Worm (Caenorhabditis elegans): Measurements from ENCODE around the gene srg-31.
A peak's percentile ranks its signal among the peaks of the same experiment; 100 is the strongest.

Gene srg-31

ce11 chrV:6993999-6994398 is 40.3 kb upstream of the srg-31 start (continued):
- TF ChIP-seq nfya-1 (tag; optimal IDR thresholded peaks at IDR 0.05; ENCODE audit: borderline replicate concordance, insufficient read depth) (no peak), hsf-1 (GFP tag; IDR thresholded peaks at IDR 0.05) (no peak), aptf-3 (GFP tag; IDR thresholded peaks at IDR 0.05) (no peak), ztf-22 (GFP tag; optimal IDR thresholded peaks at IDR 0.05) (no peak), egrh-3 (GFP tag; IDR thresholded peaks at IDR 0.05) (no peak), attf-5 (GFP tag; optimal IDR thresholded peaks at IDR 0.05) (peak; percentile 22)

ce11 chrV:6991771-6992170 is 38.1 kb upstream of the srg-31 start, which contains the start of gene nhr-162:
Gene nhr-162 (minus strand): TSS chrV:6991871.
- TF ChIP-seq nhr-179 (tag; optimal IDR thresholded peaks at IDR 0.05) (no peak), Y79H2A.3 (GFP tag; conservative IDR thresholded peaks at IDR 0.05) (no peak), let-607 (tag; optimal IDR thresholded peaks at IDR 0.05) (no peak), mes-4 (tag; optimal IDR thresholded peaks at IDR 0.05) (no peak), nhr-120 (GFP tag; IDR thresholded peaks at IDR 0.05) (no peak), egl-18 (GFP tag; IDR thresholded peaks at IDR 0.05) (no peak), Y67H2A.10 (GFP tag; conservative IDR thresholded peaks at IDR 0.05) (no peak), F49E8.2 (tag; optimal IDR thresholded peaks at IDR 0.05; ENCODE audit: insufficient read depth) (no peak), repo-1 (tag; optimal IDR thresholded peaks at IDR 0.05) (no peak), attf-6 (GFP tag; IDR thresholded peaks at IDR 0.05) (no peak), madf-8 (GFP tag; conservative IDR thresholded peaks at IDR 0.05) (no peak)

DNA sequence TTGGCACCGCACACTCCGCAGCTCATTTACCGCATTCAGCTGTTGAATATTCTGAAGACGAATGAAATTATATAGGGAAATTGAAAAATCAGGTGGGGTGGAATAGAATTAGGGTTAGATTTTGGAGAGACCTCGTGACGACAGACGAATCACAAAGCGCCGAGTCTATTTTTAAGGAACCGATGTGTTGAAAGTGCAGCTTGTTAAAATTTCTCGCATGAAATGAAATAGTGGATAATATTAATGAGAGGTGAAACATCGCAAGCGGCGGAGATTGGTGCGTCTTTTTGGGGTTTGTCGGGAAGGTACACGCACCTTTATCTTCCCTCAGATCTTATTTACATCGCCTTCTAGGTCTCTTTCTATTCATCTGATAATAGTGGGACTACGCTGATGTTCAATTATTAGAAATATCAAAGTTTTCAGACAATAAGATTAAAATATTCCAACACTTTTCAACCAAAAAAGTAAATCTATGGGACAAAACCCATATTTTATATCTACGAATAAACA is 36.0 kb upstream of the srg-31 start, which contains the start of gene nhr-140:
Gene nhr-140 (minus strand): TSS at position 51 of the 513 bp plus-strand sequence.
- no peak for TF ChIP-seq hsf-1 (GFP tag; IDR thresholded peaks at IDR 0.05)
- TF ChIP-seq Y95B8A.8 (GFP tag; IDR thresholded peaks at IDR 0.05) = no peak
- TF ChIP-seq F52B5.7 (tag; optimal IDR thresholded peaks at IDR 0.05) = no peak
- no peak for TF ChIP-seq ztf-25 (GFP tag; IDR thresholded peaks at IDR 0.05)
- no peak for TF ChIP-seq nhr-90 (tag; optimal IDR thresholded peaks at IDR 0.05)
- TF ChIP-seq madf-8 (GFP tag; conservative IDR thresholded peaks at IDR 0.05) = no peak
- no peak for TF ChIP-seq dox-1 (GFP tag; IDR thresholded peaks at IDR 0.05)
- TF ChIP-seq Y79H2A.3 (GFP tag; conservative IDR thresholded peaks at IDR 0.05) = no peak
- TF ChIP-seq hlh-12 (tag; optimal IDR thresholded peaks at IDR 0.05) = no peak
- no peak for TF ChIP-seq lin-54 (GFP tag; optimal IDR thresholded peaks at IDR 0.05)
- TF ChIP-seq ztf-22 (GFP tag; optimal IDR thresholded peaks at IDR 0.05) = no peak
- TF ChIP-seq tbp1 (GFP tag; optimal IDR thresholded peaks at IDR 0.05) = no peak

DNA sequence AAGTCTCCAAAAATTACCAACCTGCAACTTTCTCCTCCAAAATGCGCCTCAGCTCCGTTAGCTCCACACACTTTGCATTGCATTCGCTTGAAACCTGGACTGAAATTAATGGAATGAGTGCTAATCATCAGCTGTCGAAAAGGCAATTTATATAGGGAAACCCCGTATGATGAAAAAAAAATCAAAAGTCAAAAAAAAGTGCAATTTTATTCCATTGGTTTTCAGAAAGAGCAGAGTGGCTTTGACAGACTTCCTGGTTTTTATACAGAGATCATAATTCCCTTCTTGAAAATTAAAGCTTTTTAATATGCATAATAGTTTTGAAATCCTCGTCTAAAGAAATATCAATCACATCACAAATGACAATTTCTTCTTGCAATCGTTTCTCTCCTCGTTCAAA is 34.0 kb upstream of the srg-31 start, which contains the start of gene nhr-139:
Gene nhr-139 (minus strand): TSS at position 101 of the 400 bp plus-strand sequence.
- no peak for TF ChIP-seq nhr-120 (GFP tag; IDR thresholded peaks at IDR 0.05)

- no peak for TF ChIP-seq Y95B8A.8 (GFP tag; IDR thresholded peaks at IDR 0.05)
Measured at ce11 chrV:6985943-6986342, 32.2 kb upstream of the srg-31 start, which contains the start of gene nhr-163. Gene nhr-163 (minus strand): TSS chrV:6986043.

ce11 chrV:6982813-6983212 is 29.1 kb upstream of the srg-31 start, which contains the start of gene nhr-161:
Gene nhr-161 (minus strand): TSS chrV:6982913.
- TF ChIP-seq unc-130 (GFP tag; optimal IDR thresholded peaks at IDR 0.05) (no peak), F33H1.4 (GFP tag; IDR thresholded peaks at IDR 0.05) (no peak), Y67H2A.10 (GFP tag; conservative IDR thresholded peaks at IDR 0.05) (no peak), madf-8 (GFP tag; conservative IDR thresholded peaks at IDR 0.05) (no peak), chd-7 (tag; optimal IDR thresholded peaks at IDR 0.05) (no peak), sptf-2 (GFP tag; optimal IDR thresholded peaks at IDR 0.05) (no peak), zfh-2 (GFP tag; conservative IDR thresholded peaks at IDR 0.05) (no peak), tlf-1 (GFP tag; optimal IDR thresholded peaks at IDR 0.05) (no peak), madf-6 (GFP tag; IDR thresholded peaks at IDR 0.05) (no peak), fkh-3 (tag; optimal IDR thresholded peaks at IDR 0.05) (no peak), T07F8.4 (tag; optimal IDR thresholded peaks at IDR 0.05) (no peak), ztf-6 (GFP tag; IDR thresholded peaks at IDR 0.05) (no peak), tbp1 (GFP tag; optimal IDR thresholded peaks at IDR 0.05) (no peak), dpff-1 (tag; optimal IDR thresholded peaks at IDR 0.05) (no peak), nfyb-1 (GFP tag; IDR thresholded peaks at IDR 0.05) (no peak), lin-40 (tag; optimal IDR thresholded peaks at IDR 0.05) (no peak), rpc-1 (optimal IDR thresholded peaks at IDR 0.05) (no peak), rpc-1 (tag; optimal IDR thresholded peaks at IDR 0.05) (no peak)

All from whole organism, young adult.